Fruit fly (Drosophila melanogaster) S2 (cell line): ENCODE measurements around the gene CG11286.

Source experiments
- CG8478 ChIP-seq: fragments of >200 bp; optimal IDR thresholded peaks from 2 replicates; lab custom pipeline; 2018
- CTCF ChIP-seq, 2 experiments: fragments of >200 bp; optimal IDR thresholded peaks; 2 replicates each; lab custom pipeline; 2018

Gene CG11286

DNA sequence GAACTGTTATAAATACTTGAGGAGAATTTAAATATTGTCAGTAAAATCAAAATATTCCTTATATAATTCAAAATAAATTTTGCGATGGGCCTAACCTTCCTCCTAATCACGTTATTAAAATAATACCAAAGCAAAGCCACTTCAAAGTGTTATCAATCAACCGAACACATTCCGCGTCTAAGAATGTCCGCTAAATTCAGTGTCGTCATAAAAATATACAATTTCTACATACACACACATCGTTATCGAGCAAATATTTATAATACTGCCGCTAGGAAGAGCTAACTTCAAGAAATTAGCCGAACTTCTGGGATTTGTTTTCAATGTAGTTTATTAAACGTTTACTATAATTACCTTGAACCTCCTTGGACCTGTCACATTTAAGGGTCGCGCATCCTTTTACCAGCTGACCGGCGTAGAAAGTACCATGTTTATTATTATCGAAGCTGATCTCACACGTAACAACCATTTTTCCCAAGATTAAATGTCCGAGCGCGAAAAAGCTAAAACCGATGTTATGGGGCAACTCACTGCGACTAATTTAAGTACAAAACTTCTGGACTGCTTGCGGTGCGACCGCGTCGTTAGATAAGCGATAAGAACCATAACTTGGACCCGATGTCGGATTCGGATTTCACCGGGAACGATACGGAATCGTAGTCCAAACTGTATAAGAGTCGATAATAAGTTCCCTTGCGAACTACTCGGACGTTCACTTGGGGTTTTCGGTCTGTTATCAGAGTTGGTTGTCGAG, 11.6 kb upstream of the CG11286 start, which contains the start of gene CG18747:
TSS of gene CG18747 (minus strand) at position 514 of the 754 bp plus-strand sequence.
- TF ChIP-seq CTCF (optimal IDR thresholded peaks at IDR 0.05; lab: Kevin White, UChicago): no peak
- no peak for TF ChIP-seq CG8478

DNA sequence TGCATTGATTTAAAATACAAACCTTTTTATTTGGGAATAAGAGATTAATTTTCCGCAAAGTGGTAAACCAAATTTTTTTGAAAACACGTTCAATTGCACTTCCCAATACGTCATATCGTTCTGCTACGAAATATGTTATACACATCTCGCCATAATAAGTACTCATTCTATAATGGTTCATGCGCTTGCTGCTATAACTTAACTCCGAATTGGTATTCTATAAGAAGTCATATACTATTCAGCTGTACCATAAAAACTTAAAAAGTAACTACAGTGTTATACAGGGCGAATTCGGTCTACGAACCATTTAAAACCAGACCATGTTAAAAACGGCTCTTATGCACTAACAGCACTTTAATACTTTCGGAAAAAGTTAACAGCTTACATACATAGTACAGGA, 8.1 kb upstream of the CG11286 start:
- TF ChIP-seq CTCF (optimal IDR thresholded peaks at IDR 0.05; lab: Kevin White, UChicago) (peak; percentile 39 to 49), CG8478 (no peak)

dm6 chr3R:7760970-7761558, 10.5 kb downstream of the CG11286 start:
- TF ChIP-seq CTCF (optimal IDR thresholded peaks at IDR 0.05; lab: Kevin White, UChicago) (no peak), CG8478 (no peak)

DNA sequence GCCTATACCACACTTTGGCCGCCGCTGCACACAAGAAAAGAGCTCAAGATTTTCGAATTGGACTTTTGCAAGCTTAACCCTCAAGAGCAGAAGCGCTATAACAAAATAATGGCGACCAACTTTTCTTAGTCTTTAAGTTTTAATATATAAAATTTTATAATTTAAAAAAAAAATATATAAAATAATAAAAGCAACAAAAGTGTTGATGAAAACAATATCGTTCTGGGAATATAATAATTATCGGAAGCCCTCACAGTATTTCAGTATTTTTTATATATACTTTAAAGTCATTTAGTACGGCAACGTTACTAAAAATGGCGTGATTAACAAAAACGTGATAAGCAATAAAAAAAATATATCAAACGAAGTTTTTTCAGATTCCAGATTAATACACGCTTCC, 12.1 kb downstream of the CG11286 start, which contains the start of gene Sp7:
TSS of gene Sp7 (plus strand) at position 301 of the 400 bp plus-strand sequence.
- TF ChIP-seq CG8478 (no peak), CTCF (optimal IDR thresholded peaks at IDR 0.05; lab: Kevin White, UChicago) (no peak)

dm6 chr3R:7757822-7758221, 13.7 kb downstream of the CG11286 start, which contains the start of gene CG10919:
Gene CG10919 (plus strand): TSS chr3R:7758122.
- no peak for TF ChIP-seq CTCF (optimal IDR thresholded peaks at IDR 0.05; lab: Kevin White, UChicago)
- no peak for TF ChIP-seq CG8478

dm6 chr3R:7753518-7753917, 18.0 kb downstream of the CG11286 start:
- TF ChIP-seq CG8478 (no peak), CTCF (optimal IDR thresholded peaks at IDR 0.05; lab: Kevin White, UChicago) (no peak)

dm6 chr3R:7749993-7750392, 21.6 kb downstream of the CG11286 start, which contains the start of gene pyd3:
Gene pyd3 (minus strand): TSS chr3R:7750079.
- TF ChIP-seq CG8478: no peak
- no peak for TF ChIP-seq CTCF (optimal IDR thresholded peaks at IDR 0.05; lab: Kevin White, UChicago)

DNA sequence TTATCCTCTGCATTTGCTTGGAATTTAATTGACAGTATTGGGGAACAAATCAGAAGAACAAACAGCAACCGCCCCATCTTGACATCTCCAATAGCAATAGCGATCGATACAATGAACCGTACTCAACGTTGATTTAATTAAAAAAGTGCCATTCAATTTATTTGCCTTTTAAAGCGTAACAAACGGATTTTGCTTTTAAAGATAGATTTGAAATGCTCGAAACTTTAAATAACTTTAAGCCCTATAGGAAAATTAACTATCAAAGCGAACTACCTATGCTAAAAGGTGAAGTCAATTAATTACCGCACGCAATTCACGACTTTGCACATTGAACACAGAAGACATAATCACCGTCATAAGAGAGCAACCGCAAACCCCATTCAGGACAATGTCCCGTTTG, 32.1 kb downstream of the CG11286 start, which contains the start of gene CG43254:
TSS of gene CG43254 (minus strand) at position 101 of the 400 bp plus-strand sequence.
- TF ChIP-seq CG8478: no peak
- no peak for TF ChIP-seq CTCF (optimal IDR thresholded peaks at IDR 0.05; lab: Kevin White, UChicago)

- no peak for TF ChIP-seq CTCF (optimal IDR thresholded peaks at IDR 0.05; lab: Kevin White, UChicago)
- TF ChIP-seq CG8478: no peak
Observed at dm6 chr3R:7722117-7722516, 49.4 kb downstream of the CG11286 start, which contains the start of gene CG2616. Gene CG2616 (plus strand): TSS chr3R:7722417.
